Worm (Caenorhabditis elegans) whole organism, L4/young adult: ENCODE results near the gene paqr-3.

Experiments
- W03F9.2 ChIP-seq: fragments of 150-350 bp; optimal IDR thresholded peaks from 2 replicates; lab custom pipeline; 2014; ENCODE audit warnings: missing biosample characterization, missing genetic modification characterization
- dao-5 ChIP-seq: sonication (generic microtip); optimal IDR thresholded peaks from 2 replicates; lab custom pipeline; 2016; ENCODE audit warnings: missing genotype, missing genetic modification characterization, moderate library complexity, missing compliant biosample characterization
- him-1 ChIP-seq: sonication (generic microtip); optimal IDR thresholded peaks from 2 replicates; lab custom pipeline; 2016; ENCODE audit warnings: missing genotype, missing genetic modification reagents, missing genetic modification characterization, missing compliant biosample characterization

DNA sequence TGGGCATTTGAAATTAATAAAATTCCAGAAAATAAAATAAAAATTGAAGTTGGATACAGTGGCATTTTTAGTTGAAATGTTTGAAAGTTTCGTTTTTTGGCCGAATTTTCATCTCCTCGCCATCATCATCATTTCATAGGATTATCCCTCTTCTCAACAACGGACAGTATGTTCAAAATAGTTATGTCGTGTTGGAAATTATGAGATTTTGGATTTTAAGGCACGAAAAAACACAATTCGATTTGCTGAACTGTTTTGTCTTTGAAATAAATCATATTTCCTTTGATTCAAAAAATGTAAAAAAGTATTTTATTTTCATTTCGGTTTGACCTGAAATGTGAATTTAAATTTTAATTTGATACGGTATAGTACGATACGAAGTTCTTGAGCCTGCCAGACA is 39.7 kb downstream of the paqr-3 start, which contains the start of gene srlf-28:
- TF ChIP-seq W03F9.2 (tag; lab: Kevin White, UChicago) (no peak), him-1 (tag; lab: Kevin White, UChicago) (no peak), dao-5 (tag; lab: Kevin White, UChicago) (no peak)
